Fruit fly (Drosophila melanogaster) ovary, adult (tissue): ENCODE data around the gene CG33641.
A peak's percentile ranks its signal among the peaks of the same experiment; 100 is the strongest.

ENCODE experiments used
- CG17801 ChIP-seq: fragments of 200-800 bp; optimal IDR thresholded peaks from 2 replicates; lab custom pipeline; 2019; ENCODE audit warnings: missing biosample characterization, mild to moderate bottlenecking, missing genetic modification characterization, moderate library complexity; ENCODE audit not compliant: partially characterized antibody

Gene CG33641

DNA sequence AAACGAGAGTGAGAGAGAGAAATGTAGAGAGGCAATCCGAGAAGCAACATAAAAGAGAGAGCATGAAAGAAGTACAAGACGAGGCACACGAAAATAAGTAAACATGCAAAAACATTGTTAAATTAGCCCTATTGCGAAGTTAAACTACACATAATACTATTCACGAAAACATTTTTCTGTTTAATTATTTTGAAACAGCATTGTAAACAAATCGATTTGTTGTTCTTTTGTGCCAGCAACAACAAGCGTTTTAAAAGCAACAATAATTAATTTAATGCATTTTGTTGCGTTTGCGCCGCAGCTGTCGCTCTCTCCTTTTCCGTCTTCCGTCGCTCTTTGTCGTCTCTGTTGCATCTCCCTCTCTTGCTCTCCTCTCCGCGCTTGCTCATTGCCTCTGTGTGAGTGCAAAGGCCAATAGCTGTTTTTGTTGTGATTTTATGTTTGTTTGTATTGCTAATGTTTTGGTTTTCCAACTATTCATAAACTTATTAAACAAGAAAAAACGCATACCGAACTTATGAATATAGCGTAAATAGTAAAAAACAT lies 21.7 kb downstream of the CG33641 start:
- TF ChIP-seq CG17801 (GFP tag; lab: Kevin White, UChicago), result no peak

DNA sequence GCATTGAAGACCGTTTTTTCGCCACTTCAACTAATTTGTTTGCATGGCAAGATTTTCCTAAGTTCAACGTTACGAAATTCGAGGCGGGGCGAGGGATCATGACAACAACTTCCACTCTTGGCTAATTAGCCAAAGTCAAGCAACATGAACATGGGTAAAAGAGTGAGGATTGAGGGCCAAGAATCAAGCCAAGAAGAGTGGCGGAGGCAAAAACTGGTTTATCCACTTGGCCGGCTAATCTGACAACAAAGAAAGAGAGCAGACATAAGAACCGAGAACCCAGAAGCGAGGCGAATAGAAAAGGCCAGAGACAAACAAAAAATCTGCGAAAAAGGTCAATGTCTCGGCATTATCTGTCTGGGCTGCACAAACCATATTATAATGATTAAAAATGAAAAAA lies 23.8 kb downstream of the CG33641 start:
- no peak for TF ChIP-seq CG17801 (GFP tag; lab: Kevin White, UChicago)

DNA sequence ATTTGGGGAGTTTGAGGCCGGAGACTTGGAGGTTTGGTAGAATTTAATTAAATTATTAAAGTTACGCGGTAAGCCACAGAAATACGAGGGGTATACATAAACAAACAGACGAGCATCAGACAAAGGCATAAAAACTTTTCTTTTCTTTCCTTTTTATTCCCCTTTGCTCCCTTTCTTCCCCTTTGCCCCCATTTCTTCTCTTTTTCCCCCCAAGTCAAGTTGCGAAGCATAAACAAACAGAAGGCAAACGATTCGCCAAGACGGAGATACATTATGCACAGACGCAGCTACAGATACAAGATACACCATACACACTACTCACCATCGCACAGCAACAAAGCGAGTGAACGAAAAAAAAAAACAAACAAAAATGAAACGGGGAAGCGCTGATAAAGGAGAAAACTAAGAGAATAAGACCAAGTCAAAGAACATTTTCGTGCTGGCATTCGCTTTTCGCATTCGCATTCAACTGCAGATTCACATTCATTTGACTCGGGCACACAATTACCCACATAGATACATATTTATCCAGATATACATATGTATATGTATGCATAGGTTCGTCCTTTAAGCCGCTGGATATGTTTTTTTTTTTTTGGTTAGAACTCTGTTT lies 25.8 kb downstream of the CG33641 start:
- no peak for TF ChIP-seq CG17801 (GFP tag; lab: Kevin White, UChicago)

DNA sequence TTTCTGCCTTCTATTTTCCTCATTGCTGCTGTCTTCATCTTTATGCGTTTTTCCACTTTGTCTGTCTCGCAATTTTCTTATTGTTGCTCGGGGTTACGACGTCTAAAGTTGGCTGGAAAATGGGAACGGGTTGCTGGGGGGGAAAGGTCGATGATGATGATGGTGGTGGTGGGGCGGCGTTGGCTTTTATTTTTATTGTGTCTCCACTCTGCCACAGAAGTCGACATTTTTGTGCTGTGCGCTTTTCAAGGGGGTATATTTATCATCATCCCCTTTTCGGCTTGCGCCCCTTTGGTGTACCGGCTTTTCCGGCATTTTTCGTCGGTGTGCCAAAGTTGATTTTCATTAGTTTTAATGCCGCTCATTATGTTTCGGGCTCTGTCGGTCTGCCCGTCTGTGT lies 26.6 kb downstream of the CG33641 start:
- TF ChIP-seq CG17801 (GFP tag; lab: Kevin White, UChicago), result no peak

DNA sequence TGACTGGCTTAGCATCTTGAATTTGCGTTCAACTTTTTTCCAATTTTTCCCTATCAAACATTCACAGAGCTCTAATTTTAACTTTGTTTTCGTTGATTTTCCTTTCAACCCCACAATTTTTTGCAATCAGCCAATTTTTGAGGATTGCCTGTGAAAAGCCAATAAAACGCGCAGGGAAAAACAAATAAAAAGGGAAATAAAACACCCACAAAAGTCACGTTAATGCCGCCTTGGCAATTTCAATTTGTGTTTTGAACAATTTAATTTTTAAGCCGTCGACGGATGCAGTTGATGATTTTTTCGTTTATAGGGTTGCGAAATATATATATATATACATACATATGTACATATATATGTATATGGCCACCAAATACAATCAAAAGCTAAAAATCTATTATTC lies 40.1 kb downstream of the CG33641 start:
- TF ChIP-seq CG17801 (GFP tag; lab: Kevin White, UChicago), result no peak

DNA sequence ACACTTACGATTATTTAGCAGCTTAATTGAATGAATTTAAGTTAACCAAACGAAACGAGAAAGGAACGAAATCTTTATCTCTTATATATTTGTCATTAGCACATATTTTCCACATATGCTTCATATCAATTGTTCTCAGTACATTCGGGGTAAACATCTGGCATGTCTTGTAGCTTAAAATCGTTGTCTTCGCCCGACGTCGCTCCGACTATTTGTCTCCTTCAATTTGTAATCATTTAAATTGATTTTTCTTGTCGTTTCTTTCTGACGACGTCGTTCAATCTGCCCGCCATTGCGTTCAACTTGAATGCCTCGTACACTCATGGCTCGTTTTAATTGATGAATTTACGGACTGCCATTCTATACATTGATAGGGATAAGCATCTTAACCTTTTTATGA lies 41.2 kb downstream of the CG33641 start:
- no peak for TF ChIP-seq CG17801 (GFP tag; lab: Kevin White, UChicago)

DNA sequence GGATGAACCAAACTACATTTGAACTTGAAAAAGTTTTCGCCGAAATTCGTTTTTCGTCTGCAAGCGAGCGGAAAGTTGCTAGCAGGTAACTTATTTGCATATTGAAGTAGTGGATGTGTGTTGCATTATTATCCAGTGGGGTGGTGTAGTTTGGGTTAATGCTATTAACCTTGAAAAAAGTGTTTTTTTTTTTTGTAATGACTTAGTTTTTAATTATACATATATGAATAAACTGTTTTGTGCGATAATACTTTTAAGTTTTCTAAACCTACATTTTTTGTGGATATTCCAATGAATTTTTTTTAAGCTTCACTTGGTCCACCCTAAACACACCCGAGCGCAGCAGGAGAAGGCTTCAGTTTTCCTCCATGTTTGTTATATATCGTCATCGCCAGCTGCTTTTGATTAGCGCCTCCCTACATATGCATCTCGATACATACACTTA lies 42.2 kb downstream of the CG33641 start:
- peak; percentile 56 for TF ChIP-seq CG17801 (GFP tag; lab: Kevin White, UChicago)

DNA sequence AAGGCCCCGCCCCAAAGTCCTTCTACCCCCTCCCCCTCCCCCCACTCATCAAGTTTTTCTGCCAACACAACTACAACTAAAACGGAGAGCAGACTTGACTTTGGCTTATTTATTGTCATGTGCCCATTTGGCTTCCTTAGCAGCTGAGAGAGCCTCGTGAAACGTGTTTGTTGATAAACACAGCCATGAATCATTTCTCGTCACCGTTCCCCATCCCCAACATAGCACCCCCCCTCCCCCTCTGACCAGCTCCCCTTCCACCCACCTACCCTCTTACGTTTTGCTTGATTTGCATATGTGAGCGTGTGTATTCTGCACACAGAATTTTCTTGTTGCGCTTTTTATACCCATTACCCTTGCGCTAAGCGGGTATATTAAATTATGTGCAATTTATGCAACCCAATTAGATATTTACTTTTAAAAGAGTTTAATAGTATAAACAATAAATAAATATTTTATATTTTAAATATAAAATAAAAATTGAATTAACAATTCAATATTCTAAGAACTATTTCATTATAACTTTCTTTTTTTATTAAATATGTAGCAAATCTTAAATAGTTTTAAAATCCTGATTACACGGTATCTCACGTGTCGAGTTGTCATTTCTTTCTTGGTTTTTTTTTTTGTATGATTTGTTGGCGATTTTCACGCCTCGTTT lies 43.1 kb downstream of the CG33641 start:
- peak; percentile 54 for TF ChIP-seq CG17801 (GFP tag; lab: Kevin White, UChicago)
